Worm (Caenorhabditis elegans) whole organism, young adult: ENCODE measurements around the gene ZK666.2.

Source experiments
- B0261.1 ChIP-seq: sonication (generic microtip); optimal IDR thresholded peaks from 2 replicates; lab custom pipeline; 2016; ENCODE audit warnings: mild to moderate bottlenecking, missing genetic modification characterization, moderate library complexity, missing compliant biosample characterization
- aptf-2 ChIP-seq: fragments of 200-800 bp; sonication (Bioruptor generic); conservative IDR thresholded peaks from 2 replicates; pipeline ENCODE4 v1.3.6; 2022; ENCODE audit warnings: missing genetic modification reagents, missing genetic modification characterization, missing compliant biosample characterization
- dpl-1 ChIP-seq: fragments of 150-350 bp; optimal IDR thresholded peaks from 2 replicates; lab custom pipeline; 2014; ENCODE audit warnings: missing biosample characterization, missing genetic modification reagents, missing genetic modification characterization
- nhr-27 ChIP-seq: fragments of 200-800 bp; sonication (Bioruptor generic); optimal IDR thresholded peaks from 2 replicates; lab custom pipeline; 2018; ENCODE audit warnings: mild to moderate bottlenecking, missing genetic modification characterization, moderate library complexity, missing compliant biosample characterization

DNA sequence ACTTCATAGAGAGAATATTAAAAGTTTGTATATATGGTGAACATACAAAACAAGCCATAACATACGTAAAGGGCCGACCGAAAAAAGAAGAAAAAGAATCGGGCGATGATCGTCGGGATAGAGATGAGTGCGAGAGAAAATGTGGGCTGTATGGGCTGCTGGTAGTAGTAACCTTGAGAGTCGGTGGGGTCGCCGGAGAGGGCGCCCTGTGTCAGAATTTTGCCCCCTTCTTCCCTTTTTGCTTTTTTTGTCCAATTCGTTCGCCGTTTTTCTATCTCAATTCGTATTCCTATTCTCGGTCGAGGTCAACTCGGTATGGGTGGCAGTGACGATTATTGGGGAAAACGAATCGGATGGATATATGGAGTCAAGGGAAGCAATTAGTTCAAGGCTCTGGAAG lies 34.3 kb upstream of the ZK666.2 start:
- TF ChIP-seq nhr-27 (tag; lab: Kevin White, UChicago) (no peak), aptf-2 (GFP tag; lab: Robert Waterston, UW) (no peak), B0261.1 (no peak), dpl-1 (GFP tag; lab: Kevin White, UChicago) (no peak)
